Worm (Caenorhabditis elegans) whole organism, mixed stage, embryonic: ENCODE measurements around the gene ani-2.

ENCODE experiments used
- M03D4.4 ChIP-seq: sonication (generic microtip); optimal IDR thresholded peaks from 2 replicates; lab custom pipeline; 2017; ENCODE audit warnings: mild to moderate bottlenecking, missing genetic modification characterization, missing compliant biosample characterization
- bed-3 ChIP-seq: fragments of 200-800 bp; sonication (Bioruptor generic); optimal IDR thresholded peaks from 3 replicates; lab custom pipeline; 2018; ENCODE audit warnings: mild to moderate bottlenecking, missing genetic modification characterization, moderate library complexity, missing compliant biosample characterization
- ceh-39 ChIP-seq: fragments of 150-350 bp; optimal IDR thresholded peaks from 2 replicates; lab custom pipeline; 2014; ENCODE audit warnings: missing biosample characterization, missing genetic modification characterization
- ceh-43 ChIP-seq: fragments of 200-800 bp; sonication (Bioruptor generic); optimal IDR thresholded peaks from 2 replicates; lab custom pipeline; 2018; ENCODE audit warnings: mild to moderate bottlenecking, missing genetic modification characterization, moderate library complexity, missing compliant biosample characterization
- ceh-83 ChIP-seq: fragments of 200-800 bp; sonication (Bioruptor generic); optimal IDR thresholded peaks from 2 replicates; lab custom pipeline; 2018; ENCODE audit warnings: mild to moderate bottlenecking, missing genetic modification characterization, missing compliant biosample characterization
- ces-1 ChIP-seq: fragments of 150-350 bp; optimal IDR thresholded peaks from 2 replicates; lab custom pipeline; 2014; ENCODE audit warnings: missing biosample characterization, missing genetic modification reagents, missing genetic modification characterization
- cnd-1 ChIP-seq: fragments of 200-800 bp; sonication (Bioruptor generic); optimal IDR thresholded peaks from 2 replicates; lab custom pipeline; 2018; ENCODE audit warnings: mild to moderate bottlenecking, missing genetic modification characterization, missing compliant biosample characterization
- drap-1 ChIP-seq: fragments of 200-800 bp; sonication (Bioruptor generic); optimal IDR thresholded peaks from 3 replicates; lab custom pipeline; 2018; ENCODE audit warnings: mild to moderate bottlenecking, missing genetic modification characterization, missing compliant biosample characterization
- elt-1 ChIP-seq: sonication (generic microtip); optimal IDR thresholded peaks from 2 replicates; lab custom pipeline; 2017; ENCODE audit warnings: missing genetic modification characterization, mild to moderate bottlenecking, missing compliant biosample characterization, antibody characterized with exemption, moderate library complexity, borderline replicate concordance; ENCODE audit not compliant: insufficient read depth
- elt-3 ChIP-seq: fragments of 150-350 bp; optimal IDR thresholded peaks from 2 replicates; lab custom pipeline; 2014; ENCODE audit warnings: missing biosample characterization, missing genetic modification characterization
- flh-1 ChIP-seq: fragments of 200-800 bp; sonication (Bioruptor generic); optimal IDR thresholded peaks from 2 replicates; lab custom pipeline; 2018; ENCODE audit warnings: mild to moderate bottlenecking, missing genetic modification characterization, moderate library complexity, missing compliant biosample characterization
- ham-2 ChIP-seq: fragments of 200-800 bp; sonication (Bioruptor generic); optimal IDR thresholded peaks from 2 replicates; lab custom pipeline; 2018; ENCODE audit warnings: mild to moderate bottlenecking, missing genetic modification characterization, missing compliant biosample characterization
- hlh-1 ChIP-seq: fragments of 150-350 bp; optimal IDR thresholded peaks from 2 replicates; lab custom pipeline; 2014; ENCODE audit warnings: missing biosample characterization, missing genetic modification reagents, missing genetic modification characterization
- lin-13 ChIP-seq: fragments of 150-350 bp; optimal IDR thresholded peaks from 2 replicates; lab custom pipeline; 2014; ENCODE audit warnings: missing biosample characterization, missing genetic modification characterization
- lin-32 ChIP-seq: fragments of 200-800 bp; sonication (Bioruptor generic); optimal IDR thresholded peaks from 2 replicates; lab custom pipeline; 2018; ENCODE audit warnings: mild to moderate bottlenecking, missing genetic modification characterization, missing compliant biosample characterization
- lsy-2 ChIP-seq: fragments of 150-350 bp; optimal IDR thresholded peaks from 2 replicates; lab custom pipeline; 2014; ENCODE audit warnings: missing biosample characterization, missing genetic modification characterization
- mep-1 ChIP-seq: fragments of 150-350 bp; optimal IDR thresholded peaks from 2 replicates; lab custom pipeline; 2017; ENCODE audit warnings: missing biosample characterization, missing genetic modification reagents, missing genetic modification characterization, inconsistent platforms
- mls-2 ChIP-seq: sonication (generic microtip); optimal IDR thresholded peaks from 2 replicates; lab custom pipeline; 2016; ENCODE audit warnings: mild to moderate bottlenecking, missing genetic modification characterization, moderate library complexity, missing compliant biosample characterization
- nhr-12 ChIP-seq: fragments of 150-350 bp; optimal IDR thresholded peaks from 2 replicates; lab custom pipeline; 2014; ENCODE audit warnings: missing biosample characterization, missing genetic modification characterization
- nhr-2 ChIP-seq: fragments of 150-350 bp; optimal IDR thresholded peaks from 2 replicates; lab custom pipeline; 2014; ENCODE audit warnings: missing biosample characterization, missing genetic modification characterization
- nhr-237 ChIP-seq: fragments of 150-350 bp; optimal IDR thresholded peaks from 2 replicates; lab custom pipeline; 2014; ENCODE audit warnings: missing biosample characterization, missing genetic modification characterization
- nhr-28 ChIP-seq: fragments of 150-350 bp; optimal IDR thresholded peaks from 2 replicates; lab custom pipeline; 2014; ENCODE audit warnings: missing biosample characterization, missing genetic modification characterization
- nhr-76 ChIP-seq: sonication (generic microtip); optimal IDR thresholded peaks from 2 replicates; lab custom pipeline; 2017; ENCODE audit warnings: missing biosample characterization, missing genetic modification characterization
- pha-4 ChIP-seq: fragments of 150-350 bp; optimal IDR thresholded peaks from 2 replicates; lab custom pipeline; 2018; ENCODE audit warnings: missing biosample characterization, missing genetic modification reagents, missing genetic modification characterization
- sem-2 ChIP-seq: fragments of 200-800 bp; sonication (Bioruptor generic); optimal IDR thresholded peaks from 2 replicates; lab custom pipeline; 2018; ENCODE audit warnings: mild to moderate bottlenecking, missing genetic modification characterization, missing compliant biosample characterization
- snpc-4 ChIP-seq: fragments of 150-350 bp; optimal IDR thresholded peaks from 2 replicates; lab custom pipeline; 2014; ENCODE audit warnings: missing biosample characterization, missing genetic modification characterization
- sptf-1 ChIP-seq: sonication (generic microtip); optimal IDR thresholded peaks from 2 replicates; lab custom pipeline; 2017; ENCODE audit warnings: mild to moderate bottlenecking, missing genetic modification characterization, moderate library complexity, missing compliant biosample characterization
- tbx-8 ChIP-seq: fragments of 200-800 bp; sonication (Bioruptor generic); optimal IDR thresholded peaks from 2 replicates; lab custom pipeline; 2018; ENCODE audit warnings: mild to moderate bottlenecking, missing genetic modification characterization, moderate library complexity, missing compliant biosample characterization
- unc-120 ChIP-seq: sonication (generic microtip); optimal IDR thresholded peaks from 2 replicates; lab custom pipeline; 2017; ENCODE audit warnings: missing genetic modification characterization, missing compliant biosample characterization; ENCODE audit not compliant: poor library complexity, severe bottlenecking
- unc-39 ChIP-seq: fragments of 150-350 bp; optimal IDR thresholded peaks from 2 replicates; lab custom pipeline; 2014; ENCODE audit warnings: missing biosample characterization, missing genetic modification characterization
- unc-62 ChIP-seq: fragments of 150-350 bp; optimal IDR thresholded peaks from 2 replicates; lab custom pipeline; 2014; ENCODE audit warnings: missing biosample characterization, missing genetic modification reagents, missing genetic modification characterization
- zip-8 ChIP-seq: fragments of 150-350 bp; optimal IDR thresholded peaks from 2 replicates; lab custom pipeline; 2014; ENCODE audit warnings: missing biosample characterization, missing genetic modification characterization
- ztf-11 ChIP-seq: fragments of 150-350 bp; optimal IDR thresholded peaks from 2 replicates; lab custom pipeline; 2014; ENCODE audit warnings: missing biosample characterization, missing genetic modification characterization

Gene ani-2

ce11 chrII:6366696-6367095, 1.5 kb upstream of the ani-2 start, which contains the start of gene ctsa-4.1:
TSS of gene ctsa-4.1 (plus strand) at chrII:6366996.
- TF ChIP-seq nhr-76 (tag; lab: Kevin White, UChicago) (no peak), flh-1 (no peak), ceh-83 (GFP tag; lab: Kevin White, UChicago) (no peak)
- TF ChIP-seq, all 35 proteins: peak for 0

ce11 chrII:6360822-6361221, 4.3 kb downstream of the ani-2 start, which contains the start of gene K10B2.4:
TSS of gene K10B2.4 (minus strand) at chrII:6360959.
- TF ChIP-seq sptf-1 (peak; percentile 3), unc-62 (GFP tag; lab: Kevin White, UChicago) (no peak), lsy-2 (tag; lab: Kevin White, UChicago) (peak; percentile 57), ceh-39 (no peak), sem-2 (GFP tag; lab: Kevin White, UChicago) (no peak), tbx-8 (GFP tag; lab: Kevin White, UChicago) (no peak), zip-8 (no peak), pha-4 (peak; percentile 2), snpc-4 (tag; lab: Kevin White, UChicago) (no peak), nhr-237 (tag; lab: Kevin White, UChicago) (no peak), cnd-1 (peak; percentile 0), nhr-12 (tag; lab: Kevin White, UChicago) (no peak), nhr-76 (tag; lab: Kevin White, UChicago) (no peak), M03D4.4 (tag; lab: Kevin White, UChicago) (peak; percentile 21), mep-1 (tag; lab: Kevin White, UChicago) (peak; percentile 72), ztf-11 (tag; lab: Kevin White, UChicago) (no peak), lin-32 (GFP tag; lab: Kevin White, UChicago) (no peak), unc-120 (tag; lab: Kevin White, UChicago) (peak; percentile 65), elt-1 (tag; lab: Kevin White, UChicago) (no peak), hlh-1 (tag; lab: Kevin White, UChicago) (peak; percentile 27), nhr-2 (tag; lab: Kevin White, UChicago) (no peak), ceh-83 (GFP tag; lab: Kevin White, UChicago) (no peak), lin-13 (tag; lab: Kevin White, UChicago) (peak; percentile 62), drap-1 (GFP tag; lab: Kevin White, UChicago) (peak; percentile 8), nhr-28 (tag; lab: Kevin White, UChicago) (no peak)

ce11 chrII:6358905-6359304, 6.3 kb downstream of the ani-2 start, which contains the start of gene C32D5.12:
TSS of gene C32D5.12 (minus strand) at chrII:6359005.
- TF ChIP-seq ztf-11 (tag; lab: Kevin White, UChicago) (no peak), zip-8 (no peak), sptf-1 (no peak), lin-13 (tag; lab: Kevin White, UChicago) (no peak), drap-1 (GFP tag; lab: Kevin White, UChicago) (no peak), elt-3 (tag; lab: Kevin White, UChicago) (no peak)
- TF ChIP-seq, all 35 proteins: peak for 0

ce11 chrII:6358232-6358631, 6.9 kb downstream of the ani-2 start:
- no peak for TF ChIP-seq nhr-2 (tag; lab: Kevin White, UChicago)
- TF ChIP-seq M03D4.4 (tag; lab: Kevin White, UChicago), result no peak
- TF ChIP-seq lsy-2 (tag; lab: Kevin White, UChicago), result no peak
- TF ChIP-seq sem-2 (GFP tag; lab: Kevin White, UChicago), result no peak
- no peak for TF ChIP-seq flh-1
- no peak for TF ChIP-seq sptf-1
- no peak for TF ChIP-seq unc-39 (tag; lab: Kevin White, UChicago)
- TF ChIP-seq mls-2 (tag; lab: Kevin White, UChicago), result no peak
- no peak for TF ChIP-seq nhr-76 (tag; lab: Kevin White, UChicago)
- TF ChIP-seq pha-4, result no peak
- TF ChIP-seq, all 35 proteins: peak for 0

ce11 chrII:6355396-6356346, 9.5 kb downstream of the ani-2 start, which contains the start of gene C32D5.11:
TSS of gene C32D5.11 (minus strand) at chrII:6355446.
- TF ChIP-seq lin-13 (tag; lab: Kevin White, UChicago) (peak; percentile 52), hlh-1 (tag; lab: Kevin White, UChicago) (peak; percentile 37), unc-62 (GFP tag; lab: Kevin White, UChicago) (no peak), mep-1 (tag; lab: Kevin White, UChicago) (peak; percentile 53), drap-1 (GFP tag; lab: Kevin White, UChicago) (no peak), M03D4.4 (tag; lab: Kevin White, UChicago) (no peak), cnd-1 (no peak), unc-39 (tag; lab: Kevin White, UChicago) (no peak), ceh-39 (no peak), lsy-2 (tag; lab: Kevin White, UChicago) (peak; percentile 38), bed-3 (GFP tag; lab: Kevin White, UChicago) (no peak), elt-3 (tag; lab: Kevin White, UChicago) (no peak), sptf-1 (peak; percentile 55), elt-1 (tag; lab: Kevin White, UChicago) (no peak), zip-8 (no peak), ceh-43 (no peak), sem-2 (GFP tag; lab: Kevin White, UChicago) (no peak), ceh-83 (GFP tag; lab: Kevin White, UChicago) (no peak), pha-4 (no peak), unc-120 (tag; lab: Kevin White, UChicago) (peak; percentile 16), ham-2 (GFP tag; lab: Kevin White, UChicago) (no peak), nhr-2 (tag; lab: Kevin White, UChicago) (no peak), mls-2 (tag; lab: Kevin White, UChicago) (no peak), ces-1 (GFP tag; lab: Kevin White, UChicago) (peak; percentile 20), flh-1 (no peak)
